Fruit fly (Drosophila melanogaster) Kc167 (cell line): Measurements from ENCODE around the gene CG7394.

Experiments used
- h ChIP-seq: fragments of >200 bp; optimal IDR thresholded peaks from 3 replicates; lab custom pipeline; 2018; ENCODE audit warnings: missing external identifiers
- ttk ChIP-seq: sonication (Bioruptor generic); optimal IDR thresholded peaks from 2 replicates; lab custom pipeline; 2017; ENCODE audit warnings: missing external identifiers

dm6 chr3L:11586794-11587462, 25.1 kb downstream of the CG7394 start:
- TF ChIP-seq ttk (lab: Kevin White, UChicago), result no peak
- TF ChIP-seq h (lab: Kevin White, UChicago), result no peak
